Worm (Caenorhabditis elegans) whole organism, early embryonic: ENCODE results near the gene C28H8.2.

Experiments used
- B0310.2 ChIP-seq: sonication (generic microtip); optimal IDR thresholded peaks from 2 replicates; lab custom pipeline; 2016; ENCODE audit warnings: mild to moderate bottlenecking, missing genetic modification characterization, missing compliant biosample characterization
- F13C5.2 ChIP-seq: sonication (generic microtip); optimal IDR thresholded peaks from 2 replicates; lab custom pipeline; 2017; ENCODE audit warnings: mild to moderate bottlenecking, missing genetic modification characterization, inconsistent platforms, missing compliant biosample characterization
- aly-1 ChIP-seq: sonication (generic microtip); optimal IDR thresholded peaks from 2 replicates; lab custom pipeline; 2016; ENCODE audit warnings: missing genetic modification characterization, missing compliant biosample characterization
- ama-1 ChIP-seq: fragments of 150-350 bp; optimal IDR thresholded peaks from 2 replicates; lab custom pipeline; 2014
- ceh-13 ChIP-seq: fragments of 200-800 bp; sonication (Bioruptor generic); optimal IDR thresholded peaks from 2 replicates; lab custom pipeline; 2018; ENCODE audit warnings: mild to moderate bottlenecking, missing genetic modification characterization, missing compliant biosample characterization
- ceh-36 ChIP-seq: sonication (generic microtip); optimal IDR thresholded peaks from 2 replicates; lab custom pipeline; 2016; ENCODE audit warnings: missing genetic modification characterization, inconsistent platforms, missing compliant biosample characterization
- ets-7 ChIP-seq: sonication (generic microtip); optimal IDR thresholded peaks from 2 replicates; lab custom pipeline; 2016; ENCODE audit warnings: missing genotype, missing genetic modification characterization, missing compliant biosample characterization
- flt-1 ChIP-seq: fragments of 200-800 bp; sonication (Bioruptor generic); IDR thresholded peaks from 2 replicates; pipeline ENCODE4 v1.3.6; 2022; ENCODE audit warnings: missing genetic modification characterization, missing compliant biosample characterization
- hmbx-1 ChIP-seq: sonication (generic microtip); optimal IDR thresholded peaks from 2 replicates; lab custom pipeline; 2016; ENCODE audit warnings: mild to moderate bottlenecking, missing genetic modification characterization, missing compliant biosample characterization
- hmg-4 ChIP-seq: fragments of 200-800 bp; sonication (Bioruptor generic); optimal IDR thresholded peaks from 2 replicates; lab custom pipeline; 2018; ENCODE audit warnings: mild to moderate bottlenecking, missing genetic modification characterization, missing compliant biosample characterization
- scrt-1 ChIP-seq: fragments of 200-800 bp; sonication (Bioruptor generic); IDR thresholded peaks from 2 replicates; pipeline ENCODE4 v1.3.6; 2022; ENCODE audit warnings: missing genetic modification characterization, missing compliant biosample characterization
- sea-1 ChIP-seq: fragments of 200-800 bp; sonication (Bioruptor generic); conservative IDR thresholded peaks from 2 replicates; pipeline ENCODE4 v1.3.6; 2022; ENCODE audit warnings: missing genetic modification characterization, missing compliant biosample characterization
- tbx-11 ChIP-seq: fragments of 200-800 bp; sonication (Bioruptor generic); IDR thresholded peaks from 2 replicates; pipeline ENCODE4 v1.3.6; 2022; ENCODE audit warnings: missing genetic modification characterization, missing compliant biosample characterization
- tbx-37 ChIP-seq: fragments of 200-800 bp; sonication (Bioruptor generic); conservative IDR thresholded peaks from 2 replicates; pipeline ENCODE4 v1.3.6; 2022; ENCODE audit warnings: missing genetic modification reagents, missing genetic modification characterization, missing compliant biosample characterization

DNA sequence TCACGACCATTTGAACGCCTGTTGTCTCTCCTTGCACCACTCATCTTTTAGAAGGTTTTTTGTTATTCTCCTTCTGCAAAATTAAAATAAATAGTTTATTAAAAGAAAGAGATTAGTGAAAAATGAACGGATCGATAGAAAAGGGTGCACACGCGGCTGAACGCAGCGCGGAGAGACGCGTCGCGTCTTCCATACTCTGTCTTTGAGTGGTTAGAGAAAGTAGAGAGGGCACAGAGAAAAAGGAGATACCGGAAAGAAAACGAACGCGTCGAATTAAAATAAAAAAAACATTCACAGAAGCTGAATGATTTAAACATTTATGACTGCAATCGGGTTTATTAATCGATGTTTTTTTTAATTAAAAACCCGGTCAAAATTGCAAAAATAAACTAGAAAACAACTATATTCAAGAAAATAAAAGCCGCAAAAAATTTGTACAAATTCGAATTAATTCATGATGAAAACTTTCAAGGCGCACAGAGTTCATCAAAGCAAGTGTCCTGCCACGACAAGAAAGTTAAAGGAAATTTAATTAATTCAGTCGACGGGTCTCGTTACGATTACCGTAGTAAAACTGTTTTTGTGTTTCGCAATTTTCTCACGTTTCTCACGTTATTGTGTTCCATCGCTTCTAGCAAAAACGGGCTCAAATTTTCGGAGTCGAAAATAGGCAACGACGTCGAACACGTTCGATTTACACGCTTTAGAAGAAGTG, 38.2 kb downstream of the C28H8.2 start, which contains the start of the genes nono-1 and nop-1:
- TF ChIP-seq ama-1 (lab: Kevin White, UChicago) (no peak), hmbx-1 (tag; lab: Kevin White, UChicago) (no peak), flt-1 (GFP tag; lab: Robert Waterston, UW) (no peak), B0310.2 (tag; lab: Kevin White, UChicago) (no peak), ceh-36 (tag; lab: Kevin White, UChicago) (no peak), aly-1 (tag; lab: Kevin White, UChicago) (no peak), tbx-11 (no peak), scrt-1 (GFP tag; lab: Robert Waterston, UW) (no peak), ets-7 (no peak), tbx-37 (GFP tag; lab: Robert Waterston, UW) (no peak), ceh-13 (GFP tag; lab: Kevin White, UChicago) (no peak), F13C5.2 (tag; lab: Kevin White, UChicago) (peak; percentile 2), hmg-4 (GFP tag; lab: Kevin White, UChicago) (peak; percentile 49), sea-1 (GFP tag; lab: Robert Waterston, UW) (no peak)
